Fruit fly (Drosophila melanogaster) S2 (cell line): ENCODE results near the gene CG6683.
A peak's percentile ranks its signal among the peaks of the same experiment; 100 is the strongest.

Experiments
- CG8478 ChIP-seq: fragments of >200 bp; optimal IDR thresholded peaks from 2 replicates; lab custom pipeline; 2018
- CTCF ChIP-seq, 2 experiments: fragments of >200 bp; optimal IDR thresholded peaks; 2 replicates each; lab custom pipeline; 2018

The CG6683 gene

dm6 chr3L:8538355-8538754, 23.6 kb upstream of the CG6683 start:
- TF ChIP-seq CG8478 (lab: Kevin White, UChicago): no peak
- TF ChIP-seq CTCF (optimal IDR thresholded peaks at IDR 0.05; lab: Kevin White, UChicago): no peak

dm6 chr3L:8536387-8536786, 21.7 kb upstream of the CG6683 start:
- no peak for TF ChIP-seq CG8478 (lab: Kevin White, UChicago)
- TF ChIP-seq CTCF (optimal IDR thresholded peaks at IDR 0.05; lab: Kevin White, UChicago): no peak

dm6 chr3L:8534386-8535306, 19.9 kb upstream of the CG6683 start, which contains the start of gene ergic53:
Gene ergic53, plus strand, starts transcription at chr3L:8534977.
- no peak for TF ChIP-seq CG8478 (lab: Kevin White, UChicago)
- no peak for TF ChIP-seq CTCF (optimal IDR thresholded peaks at IDR 0.05; lab: Kevin White, UChicago)

dm6 chr3L:8529701-8530100, 15.0 kb upstream of the CG6683 start:
- TF ChIP-seq CG8478 (lab: Kevin White, UChicago) (no peak), CTCF (optimal IDR thresholded peaks at IDR 0.05; lab: Kevin White, UChicago) (no peak)

- no peak for TF ChIP-seq CG8478 (lab: Kevin White, UChicago)
- no peak for TF ChIP-seq CTCF (optimal IDR thresholded peaks at IDR 0.05; lab: Kevin White, UChicago)
These were observed 13.8 kb upstream of the CG6683 start for dm6 chr3L:8528546-8528945.

- no peak for TF ChIP-seq CTCF (optimal IDR thresholded peaks at IDR 0.05; lab: Kevin White, UChicago)
These were observed 13.1 kb upstream of the CG6683 start for dm6 chr3L:8527829-8528228.

- TF ChIP-seq CTCF (optimal IDR thresholded peaks at IDR 0.05; lab: Kevin White, UChicago): no peak
- TF ChIP-seq CG8478 (lab: Kevin White, UChicago): no peak
These were observed 11.1 kb upstream of the CG6683 start for dm6 chr3L:8525691-8526421.

dm6 chr3L:8524816-8525625, 10.3 kb upstream of the CG6683 start, which contains the start of the genes GstO1 and foi:
Gene GstO1, minus strand, starts transcription at chr3L:8524866.
Gene foi, plus strand, starts transcription at chr3L:8525244.
- TF ChIP-seq CG8478 (lab: Kevin White, UChicago) (no peak), CTCF (optimal IDR thresholded peaks at IDR 0.05; lab: Kevin White, UChicago) (peak in 1 of 2 experiments; percentile 31)

dm6 chr3L:8523257-8523656, 8.5 kb upstream of the CG6683 start, which contains the start of gene GstO2:
Gene GstO2, minus strand, starts transcription at chr3L:8523501.
- TF ChIP-seq CTCF (optimal IDR thresholded peaks at IDR 0.05; lab: Kevin White, UChicago): no peak
- TF ChIP-seq CG8478 (lab: Kevin White, UChicago): no peak

dm6 chr3L:8520252-8520651, 5.5 kb upstream of the CG6683 start, which contains the start of gene se:
Gene se, plus strand, starts transcription at chr3L:8520552.
- TF ChIP-seq CG8478 (lab: Kevin White, UChicago): no peak
- TF ChIP-seq CTCF (optimal IDR thresholded peaks at IDR 0.05; lab: Kevin White, UChicago): no peak

dm6 chr3L:8519232-8519631, 4.5 kb upstream of the CG6683 start:
- TF ChIP-seq CTCF (optimal IDR thresholded peaks at IDR 0.05; lab: Kevin White, UChicago) (no peak), CG8478 (lab: Kevin White, UChicago) (no peak)

dm6 chr3L:8518516-8519087, 3.9 kb upstream of the CG6683 start, which contains the start of gene GstO3:
Gene GstO3, plus strand, starts transcription at chr3L:8518885.
- TF ChIP-seq CTCF (optimal IDR thresholded peaks at IDR 0.05; lab: Kevin White, UChicago) (no peak), CG8478 (lab: Kevin White, UChicago) (no peak)

- no peak for TF ChIP-seq CG8478 (lab: Kevin White, UChicago)
- no peak for TF ChIP-seq CTCF (optimal IDR thresholded peaks at IDR 0.05; lab: Kevin White, UChicago)
These were observed 1.5 kb downstream of the CG6683 start for dm6 chr3L:8513258-8513657.

dm6 chr3L:8512428-8512827, 2.3 kb downstream of the CG6683 start, which contains the start of gene CG6765:
Gene CG6765, plus strand, starts transcription at chr3L:8512767.
- TF ChIP-seq CTCF (optimal IDR thresholded peaks at IDR 0.05; lab: Kevin White, UChicago): no peak
- no peak for TF ChIP-seq CG8478 (lab: Kevin White, UChicago)
